Worm (Caenorhabditis elegans) whole organism, L1 larva: ENCODE data around the gene cpg-18.

Experiments
- C04F5.9 ChIP-seq: sonication (generic microtip); optimal IDR thresholded peaks from 2 replicates; lab custom pipeline; 2016; ENCODE audit warnings: missing genetic modification characterization, missing compliant biosample characterization
- C16A3.4 ChIP-seq: fragments of 150-350 bp; optimal IDR thresholded peaks from 2 replicates; lab custom pipeline; 2014; ENCODE audit warnings: missing biosample characterization, missing genetic modification characterization
- C34B4.2 ChIP-seq: sonication (generic microtip); optimal IDR thresholded peaks from 2 replicates; lab custom pipeline; 2017; ENCODE audit warnings: mild to moderate bottlenecking, missing genetic modification characterization, missing compliant biosample characterization
- Y116A8C.19 ChIP-seq: sonication (generic microtip); optimal IDR thresholded peaks from 2 replicates; lab custom pipeline; 2016; ENCODE audit warnings: missing compliant biosample characterization, missing genetic modification characterization, borderline replicate concordance
- ama-1 ChIP-seq: fragments of 150-350 bp; optimal IDR thresholded peaks from 2 replicates; lab custom pipeline; 2014
- blmp-1 ChIP-seq: fragments of 150-350 bp; optimal IDR thresholded peaks from 2 replicates; lab custom pipeline; 2014; ENCODE audit warnings: missing biosample characterization, missing genetic modification characterization
- ceh-63 ChIP-seq: fragments of 200-800 bp; sonication (Bioruptor generic); optimal IDR thresholded peaks from 2 replicates; lab custom pipeline; 2018; ENCODE audit warnings: mild to moderate bottlenecking, missing genetic modification characterization, missing compliant biosample characterization
- ceh-8 ChIP-seq: fragments of 200-800 bp; sonication (Bioruptor generic); optimal IDR thresholded peaks from 2 replicates; lab custom pipeline; 2018; ENCODE audit warnings: mild to moderate bottlenecking, missing genetic modification characterization, moderate library complexity, missing compliant biosample characterization
- ceh-82 ChIP-seq, 3 experiments: fragments of 150-350 bp in 1 of 3; sonication (generic microtip) in 2 of 3; optimal IDR thresholded peaks; 2 replicates each; lab custom pipeline; 2014 to 2017; ENCODE audit warnings: missing biosample characterization in 3 of 3, missing genetic modification characterization in 3 of 3
- efl-1 ChIP-seq, 4 experiments: fragments of 150-350 bp; optimal IDR thresholded peaks in 3 of 4; peaks in 1 of 4; 1 replicate in 1 of 4; 2 replicates in 3 of 4; lab custom pipeline; 2014; ENCODE audit warnings: missing biosample characterization in 2 of 4, missing genetic modification characterization in 2 of 4, missing genetic modification reagents in 2 of 4
- egl-13 ChIP-seq: sonication (generic microtip); optimal IDR thresholded peaks from 2 replicates; lab custom pipeline; 2016; ENCODE audit warnings: missing genotype, missing genetic modification reagents, missing genetic modification characterization, missing compliant biosample characterization
- elt-3 ChIP-seq, 6 experiments: fragments of 150-350 bp in 1 of 6; sonication (generic microtip); optimal IDR thresholded peaks; 2 replicates each; lab custom pipeline; 2017 to 2018; ENCODE audit warnings: missing biosample characterization in 6 of 6, missing genetic modification characterization in 6 of 6, inconsistent platforms in 1 of 6
- fkh-4 ChIP-seq: sonication (generic microtip); optimal IDR thresholded peaks from 2 replicates; lab custom pipeline; 2016; ENCODE audit warnings: missing compliant biosample characterization, missing genetic modification characterization, borderline replicate concordance
- fkh-8 ChIP-seq: sonication (generic microtip); optimal IDR thresholded peaks from 2 replicates; lab custom pipeline; 2016; ENCODE audit warnings: mild to moderate bottlenecking, missing genetic modification characterization, missing compliant biosample characterization
- fos-1 ChIP-seq: fragments of 150-350 bp; optimal IDR thresholded peaks from 2 replicates; lab custom pipeline; 2014; ENCODE audit warnings: missing biosample characterization, missing genetic modification characterization
- grh-1 ChIP-seq: fragments of 200-800 bp; sonication (Bioruptor generic); IDR thresholded peaks from 2 replicates; pipeline ENCODE4 v1.3.6; 2022; ENCODE audit warnings: missing genetic modification reagents, missing genetic modification characterization, missing compliant biosample characterization
- hlh-17 ChIP-seq: fragments of 200-800 bp; sonication (Bioruptor generic); optimal IDR thresholded peaks from 2 replicates; lab custom pipeline; 2018; ENCODE audit warnings: missing genetic modification characterization, mild to moderate bottlenecking, missing compliant biosample characterization, moderate library complexity, borderline replicate concordance
- hlh-4 ChIP-seq: sonication (generic microtip); optimal IDR thresholded peaks from 2 replicates; lab custom pipeline; 2016; ENCODE audit warnings: mild to moderate bottlenecking, missing genetic modification characterization, missing compliant biosample characterization
- hpl-2 ChIP-seq: fragments of 150-350 bp; optimal IDR thresholded peaks from 2 replicates; lab custom pipeline; 2014; ENCODE audit warnings: missing biosample characterization, missing genetic modification reagents, missing genetic modification characterization
- isw-1 ChIP-seq: fragments of 200-800 bp; sonication (Bioruptor generic); IDR thresholded peaks from 2 replicates; pipeline ENCODE4 v1.3.6; 2022; ENCODE audit warnings: missing genetic modification characterization, missing compliant biosample characterization
- lin-13 ChIP-seq: fragments of 150-350 bp; optimal IDR thresholded peaks from 2 replicates; lab custom pipeline; 2014; ENCODE audit warnings: missing biosample characterization, missing genetic modification reagents, missing genetic modification characterization
- lin-14 ChIP-seq: fragments of 200-800 bp; sonication (Bioruptor generic); optimal IDR thresholded peaks from 2 replicates; lab custom pipeline; 2018; ENCODE audit warnings: mild to moderate bottlenecking, missing genetic modification characterization, moderate library complexity, missing compliant biosample characterization
- lin-15B ChIP-seq: fragments of 150-350 bp; sonication (generic microtip); optimal IDR thresholded peaks from 3 replicates; lab custom pipeline; 2014; ENCODE audit warnings: missing biosample characterization, missing genetic modification characterization
- lin-35 ChIP-seq, 2 experiments: fragments of 150-350 bp; optimal IDR thresholded peaks; 2 replicates each; lab custom pipeline; 2014; ENCODE audit warnings: missing biosample characterization in 2 of 2, missing genetic modification characterization in 2 of 2, missing genetic modification reagents in 2 of 2
- lir-3 ChIP-seq: sonication (generic microtip); optimal IDR thresholded peaks from 2 replicates; lab custom pipeline; 2016; ENCODE audit warnings: mild to moderate bottlenecking, missing genetic modification characterization, moderate library complexity, missing compliant biosample characterization; ENCODE audit not compliant: poor library complexity
- lsy-2 ChIP-seq, 2 experiments: fragments of 150-350 bp; optimal IDR thresholded peaks; 2 replicates each; lab custom pipeline; 2014; ENCODE audit warnings: missing biosample characterization in 2 of 2, missing genetic modification characterization in 2 of 2
- mdl-1 ChIP-seq, 2 experiments: fragments of 150-350 bp; optimal IDR thresholded peaks; 2 replicates each; lab custom pipeline; 2014 to 2017; ENCODE audit warnings: missing biosample characterization in 2 of 2, missing genetic modification characterization in 2 of 2, inconsistent platforms in 1 of 2
- nhr-12 ChIP-seq: sonication (generic microtip); optimal IDR thresholded peaks from 2 replicates; lab custom pipeline; 2017; ENCODE audit warnings: missing biosample characterization, missing genetic modification characterization
- nhr-19 ChIP-seq: fragments of 200-800 bp; sonication (Bioruptor generic); conservative IDR thresholded peaks from 2 replicates; pipeline ENCODE4 v1.3.6; 2022; ENCODE audit warnings: missing genetic modification characterization, missing compliant biosample characterization
- nhr-20 ChIP-seq: sonication (generic microtip); optimal IDR thresholded peaks from 2 replicates; lab custom pipeline; 2016; ENCODE audit warnings: mild to moderate bottlenecking, missing genetic modification characterization, missing compliant biosample characterization
- nhr-237 ChIP-seq: fragments of 150-350 bp; optimal IDR thresholded peaks from 2 replicates; lab custom pipeline; 2014; ENCODE audit warnings: missing biosample characterization, missing genetic modification characterization
- nhr-47 ChIP-seq: sonication (generic microtip); optimal IDR thresholded peaks from 2 replicates; lab custom pipeline; 2016; ENCODE audit warnings: mild to moderate bottlenecking, missing genetic modification characterization, moderate library complexity, missing compliant biosample characterization
- nhr-71 ChIP-seq: sonication (generic microtip); optimal IDR thresholded peaks from 2 replicates; lab custom pipeline; 2016; ENCODE audit warnings: mild to moderate bottlenecking, missing genetic modification characterization, moderate library complexity, missing compliant biosample characterization
- nhr-76 ChIP-seq: sonication (generic microtip); optimal IDR thresholded peaks from 2 replicates; lab custom pipeline; 2017; ENCODE audit warnings: missing biosample characterization, missing genetic modification characterization
- nhr-85 ChIP-seq: sonication (generic microtip); peaks from one replicate; lab custom pipeline; 2016; ENCODE audit warnings: missing genetic modification characterization, inconsistent platforms, missing compliant biosample characterization
- nhr-90 ChIP-seq: sonication (generic microtip); optimal IDR thresholded peaks from 2 replicates; lab custom pipeline; 2016; ENCODE audit warnings: mild to moderate bottlenecking, missing genetic modification characterization, missing compliant biosample characterization; ENCODE audit not compliant: poor library complexity
- pax-3 ChIP-seq: fragments of 200-800 bp; sonication (Bioruptor generic); optimal IDR thresholded peaks from 2 replicates; lab custom pipeline; 2018; ENCODE audit warnings: mild to moderate bottlenecking, missing genetic modification characterization, moderate library complexity, missing compliant biosample characterization
- pqm-1 ChIP-seq: sonication (generic microtip); optimal IDR thresholded peaks from 3 replicates; lab custom pipeline; 2017; ENCODE audit warnings: missing biosample characterization, missing genetic modification characterization
- snpc-4 ChIP-seq: fragments of 150-350 bp; optimal IDR thresholded peaks from 2 replicates; lab custom pipeline; 2014; ENCODE audit warnings: missing biosample characterization, missing genetic modification characterization
- snu-23 ChIP-seq: sonication (generic microtip); optimal IDR thresholded peaks from 2 replicates; lab custom pipeline; 2016; ENCODE audit warnings: missing genetic modification characterization, missing compliant biosample characterization
- sox-4 ChIP-seq: sonication (generic microtip); optimal IDR thresholded peaks from 2 replicates; lab custom pipeline; 2016; ENCODE audit warnings: missing genetic modification characterization, missing compliant biosample characterization
- tbx-2 ChIP-seq: sonication (generic microtip); optimal IDR thresholded peaks from 2 replicates; lab custom pipeline; 2016; ENCODE audit warnings: missing genetic modification characterization, missing compliant biosample characterization
- tlp-1 ChIP-seq: fragments of 150-350 bp; optimal IDR thresholded peaks from 2 replicates; lab custom pipeline; 2014; ENCODE audit warnings: missing biosample characterization, missing genetic modification characterization
- unc-130 ChIP-seq: fragments of 150-350 bp; optimal IDR thresholded peaks from 2 replicates; lab custom pipeline; 2017; ENCODE audit warnings: missing biosample characterization, missing genetic modification characterization, inconsistent platforms
- unc-98 ChIP-seq: fragments of 200-800 bp; sonication (Bioruptor generic); IDR thresholded peaks from 2 replicates; pipeline ENCODE4 v1.3.6; 2022; ENCODE audit warnings: missing genetic modification characterization, missing compliant biosample characterization
- vab-15 ChIP-seq: sonication (generic microtip); optimal IDR thresholded peaks from 2 replicates; lab custom pipeline; 2017; ENCODE audit warnings: missing genotype, mild to moderate bottlenecking, missing genetic modification characterization, missing compliant biosample characterization
- xbp-1 ChIP-seq: sonication (generic microtip); optimal IDR thresholded peaks from 2 replicates; lab custom pipeline; 2016; ENCODE audit warnings: missing genetic modification characterization, missing compliant biosample characterization
- ztf-11 ChIP-seq, 2 experiments: sonication (generic microtip); optimal IDR thresholded peaks; 2 replicates each; lab custom pipeline; 2016 to 2017; ENCODE audit warnings: missing genetic modification characterization in 2 of 2, missing biosample characterization in 1 of 2, missing compliant biosample characterization in 1 of 2

cpg-18 gene

ce11 chrIV:5762770-5763169, 27.9 kb downstream of the cpg-18 start (continued):
- no peak for TF ChIP-seq lin-15B
- TF ChIP-seq snu-23: peak; percentile 45
- TF ChIP-seq hlh-17 (GFP tag; lab: Kevin White, UChicago): no peak
- no peak for TF ChIP-seq nhr-237 (tag; lab: Kevin White, UChicago)
- TF ChIP-seq nhr-71 (tag; lab: Kevin White, UChicago): peak; percentile 55
- TF ChIP-seq unc-98: no peak
- TF ChIP-seq hlh-4 (tag; lab: Kevin White, UChicago): no peak
- TF ChIP-seq vab-15 (tag; lab: Kevin White, UChicago): no peak
- TF ChIP-seq snpc-4 (tag; lab: Kevin White, UChicago): no peak
- TF ChIP-seq, all 84 proteins: peak for 14

- TF ChIP-seq nhr-19 (GFP tag; lab: Robert Waterston, UW) (peak; percentile 71), snu-23 (peak; percentile 57), grh-1 (GFP tag; lab: Robert Waterston, UW) (no peak), elt-3 (tag; optimal IDR thresholded peaks at IDR 0.05; lab: Kevin White, UChicago) (peak in 5 of 6 experiments; percentile 85 to 99 (median 89)), tbx-2 (tag; lab: Kevin White, UChicago) (peak; percentile 66), lin-35 (GFP tag; optimal IDR thresholded peaks at IDR 0.05; lab: Kevin White, UChicago) (peak in 1 of 2 experiments; percentile 56), fos-1 (tag; lab: Kevin White, UChicago) (no peak), nhr-76 (peak; percentile 32), unc-130 (tag; lab: Kevin White, UChicago) (peak; percentile 27), Y116A8C.19 (no peak), lsy-2 (tag; optimal IDR thresholded peaks at IDR 0.05; lab: Kevin White, UChicago) (peak; percentile 3 to 65), mdl-1 (tag; optimal IDR thresholded peaks at IDR 0.05; lab: Kevin White, UChicago) (peak in 1 of 2 experiments; percentile 53), nhr-71 (tag; lab: Kevin White, UChicago) (peak; percentile 85), nhr-20 (tag; lab: Kevin White, UChicago) (peak; percentile 95), vab-15 (tag; lab: Kevin White, UChicago) (peak; percentile 55), efl-1 (optimal IDR thresholded peaks at IDR 0.05; lab: Kevin White, UChicago) (no peak), efl-1 (GFP tag; optimal IDR thresholded peaks at IDR 0.05 in 1 of 2; lab: Kevin White, UChicago) (peak in 1 of 2 experiments; percentile 44), nhr-47 (tag; lab: Kevin White, UChicago) (peak; percentile 28), sox-4 (no peak), nhr-85 (tag; lab: Kevin White, UChicago) (peak; percentile 95), ceh-82 (tag; optimal IDR thresholded peaks at IDR 0.05; lab: Kevin White, UChicago) (no peak), ceh-63 (GFP tag; lab: Kevin White, UChicago) (no peak), lin-14 (GFP tag; lab: Kevin White, UChicago) (peak; percentile 67), pax-3 (tag; lab: Kevin White, UChicago) (no peak), isw-1 (GFP tag; lab: Robert Waterston, UW) (no peak), C16A3.4 (tag; lab: Kevin White, UChicago) (peak; percentile 51), blmp-1 (peak; percentile 83), nhr-90 (tag; lab: Kevin White, UChicago) (peak; percentile 66), lin-13 (no peak), pqm-1 (tag; lab: Kevin White, UChicago) (no peak)
These were observed 29.6 kb downstream of the cpg-18 start for ce11 chrIV:5764392-5764791.

DNA sequence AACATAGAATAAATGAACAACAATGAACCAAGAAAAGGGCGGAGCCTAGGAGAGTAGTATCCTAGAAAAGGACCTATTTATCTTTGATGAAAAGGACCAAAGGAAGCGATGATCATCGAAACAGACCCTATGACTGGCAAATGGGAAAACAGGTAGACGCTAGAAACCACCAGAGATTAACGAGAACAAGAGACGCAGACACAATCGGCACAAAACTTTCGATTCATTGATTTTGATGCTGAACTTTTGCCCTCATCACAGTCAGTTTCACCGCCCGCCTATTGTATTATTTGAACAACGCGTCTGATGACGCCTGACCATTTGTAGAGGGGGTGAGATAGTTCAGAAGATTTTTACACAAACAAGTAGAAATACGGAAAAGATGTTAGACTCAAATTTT, 30.8 kb downstream of the cpg-18 start:
- peak; percentile 36 for TF ChIP-seq nhr-19 (GFP tag; lab: Robert Waterston, UW)
- no peak for TF ChIP-seq C04F5.9
- no peak for TF ChIP-seq isw-1 (GFP tag; lab: Robert Waterston, UW)
- peak in 1 of 2 experiments; percentile 30 for TF ChIP-seq lsy-2 (tag; optimal IDR thresholded peaks at IDR 0.05; lab: Kevin White, UChicago)
- TF ChIP-seq fkh-4 (tag; lab: Kevin White, UChicago): no peak
- TF ChIP-seq tbx-2 (tag; lab: Kevin White, UChicago): peak; percentile 28
- TF ChIP-seq lin-15B: no peak
- no peak for TF ChIP-seq hlh-17 (GFP tag; lab: Kevin White, UChicago)
- no peak for TF ChIP-seq lir-3 (tag; lab: Kevin White, UChicago)
- TF ChIP-seq hpl-2 (GFP tag; lab: Kevin White, UChicago): no peak
- TF ChIP-seq ceh-8 (GFP tag; lab: Kevin White, UChicago): no peak
- no peak for TF ChIP-seq C34B4.2 (tag; lab: Kevin White, UChicago)
- TF ChIP-seq tlp-1 (tag; lab: Kevin White, UChicago): no peak
- TF ChIP-seq ama-1 (lab: Kevin White, UChicago): no peak
- TF ChIP-seq pax-3 (tag; lab: Kevin White, UChicago): no peak
- TF ChIP-seq lin-35 (GFP tag; optimal IDR thresholded peaks at IDR 0.05; lab: Kevin White, UChicago): peak in 1 of 2 experiments; percentile 64
- no peak for TF ChIP-seq lin-13
- no peak for TF ChIP-seq ztf-11 (tag; optimal IDR thresholded peaks at IDR 0.05; lab: Kevin White, UChicago)
- TF ChIP-seq nhr-12 (tag; lab: Kevin White, UChicago): no peak
- TF ChIP-seq xbp-1 (tag; lab: Kevin White, UChicago): no peak
- TF ChIP-seq fkh-8 (tag; lab: Kevin White, UChicago): no peak
- TF ChIP-seq snpc-4 (tag; lab: Kevin White, UChicago): no peak
- no peak for TF ChIP-seq egl-13
